Fruit fly (Drosophila melanogaster) whole organism, wandering third instar larva: ENCODE results near the gene CG32939.

ENCODE experiments used
- CG9705 ChIP-seq: fragments of 200-800 bp; sonication (Bioruptor generic); optimal IDR thresholded peaks from 2 replicates; lab custom pipeline; 2018; ENCODE audit warnings: missing biosample characterization, mild to moderate bottlenecking, missing genetic modification characterization
- CrebA ChIP-seq: fragments of 200-800 bp; sonication (Bioruptor generic); optimal IDR thresholded peaks from 2 replicates; lab custom pipeline; 2016; ENCODE audit warnings: missing biosample characterization, mild to moderate bottlenecking, missing genetic modification characterization, borderline replicate concordance
- Dfd ChIP-seq: fragments of >200 bp; optimal IDR thresholded peaks from 2 replicates; lab custom pipeline; 2017; ENCODE audit warnings: missing biosample characterization, missing genetic modification characterization
- Hr78 ChIP-seq: fragments of >200 bp; optimal IDR thresholded peaks from 2 replicates; lab custom pipeline; 2017; ENCODE audit warnings: missing biosample characterization, missing genetic modification characterization
- Hr83 ChIP-seq: fragments of 200-300 bp; sonication (Bioruptor generic); optimal IDR thresholded peaks from 2 replicates; lab custom pipeline; 2016; ENCODE audit warnings: missing biosample characterization, mild to moderate bottlenecking, missing genetic modification characterization, moderate library complexity; ENCODE audit not compliant: poor library complexity, severe bottlenecking
- Myc ChIP-seq: fragments of >200 bp; optimal IDR thresholded peaks from 2 replicates; lab custom pipeline; 2017
- dmrt93B ChIP-seq: fragments of 200-800 bp; sonication (Bioruptor generic); optimal IDR thresholded peaks from 2 replicates; lab custom pipeline; 2018; ENCODE audit warnings: missing biosample characterization, mild to moderate bottlenecking, missing genetic modification characterization
- jim ChIP-seq: fragments of 175-275, 200-325 bp; sonication (Bioruptor generic); optimal IDR thresholded peaks from 2 replicates; lab custom pipeline; 2016; ENCODE audit warnings: missing biosample characterization, mild to moderate bottlenecking, missing genetic modification characterization
- pan ChIP-seq: fragments of >200 bp; optimal IDR thresholded peaks from 2 replicates; lab custom pipeline; 2017
- psq ChIP-seq: fragments of 200-800 bp; sonication (Bioruptor generic); optimal IDR thresholded peaks from 3 replicates; lab custom pipeline; 2017; ENCODE audit warnings: missing biosample characterization, mild to moderate bottlenecking, missing genetic modification characterization, moderate library complexity

DNA sequence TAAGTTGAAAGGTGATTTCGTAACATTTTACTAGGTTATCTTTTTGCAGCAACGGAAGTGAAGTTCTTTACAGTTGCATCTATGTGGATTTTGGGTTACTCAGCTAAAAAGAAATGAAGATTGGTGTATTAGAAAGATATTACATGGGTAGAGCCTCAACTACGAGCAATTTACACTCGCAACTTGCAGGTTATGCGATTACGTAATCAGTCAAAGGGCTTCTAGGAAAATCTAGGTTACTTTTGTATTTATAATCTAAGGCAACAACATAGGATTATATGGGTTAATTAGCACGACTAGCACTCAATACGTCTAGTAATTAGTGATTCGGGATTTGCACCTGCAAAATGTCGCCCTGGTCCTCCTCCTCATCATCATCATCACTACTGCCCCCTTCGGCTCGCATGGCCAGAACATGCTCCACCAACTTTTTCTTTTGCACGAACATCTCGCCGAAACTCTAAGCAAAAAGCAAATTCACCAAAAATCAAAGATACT, 18.6 kb upstream of the CG32939 start, which contains the start of gene Dhc1:
- TF ChIP-seq CG9705 (no peak), Myc (lab: Kevin White, UChicago) (no peak), Dfd (GFP tag; lab: Kevin White, UChicago) (no peak), CrebA (GFP tag; lab: Kevin White, UChicago) (no peak), jim (no peak), psq (GFP tag; lab: Kevin White, UChicago) (no peak), Hr78 (GFP tag; lab: Kevin White, UChicago) (no peak), Hr83 (GFP tag; lab: Kevin White, UChicago) (no peak), dmrt93B (GFP tag; lab: Kevin White, UChicago) (no peak), pan (lab: Kevin White, UChicago) (no peak)
